Fruit fly (Drosophila melanogaster) whole organism, prepupa: ENCODE measurements around the gene Cyp312a1.

Experiments
- CG10631 ChIP-seq: fragments of 200-800 bp; sonication (Bioruptor generic); optimal IDR thresholded peaks from 2 replicates; lab custom pipeline; 2016; ENCODE audit warnings: missing biosample characterization, missing genetic modification characterization
- CG11294 ChIP-seq: fragments of 200-800 bp; sonication (Bioruptor generic); IDR thresholded peaks from 2 replicates; pipeline ENCODE4 v1.3.6; 2022; ENCODE audit warnings: missing biosample characterization, missing genetic modification characterization
- CG11762 ChIP-seq: fragments of 200-800 bp; sonication (Bioruptor generic); optimal IDR thresholded peaks from 3 replicates; lab custom pipeline; 2016; ENCODE audit warnings: missing biosample characterization, missing genetic modification characterization; ENCODE audit not compliant: insufficient read depth
- CG11902 ChIP-seq: fragments of 200-800 bp; sonication (Bioruptor generic); optimal IDR thresholded peaks from 3 replicates; lab custom pipeline; 2016; ENCODE audit warnings: missing biosample characterization, missing genetic modification characterization
- CG15336 ChIP-seq: fragments of 200-800 bp; sonication (Bioruptor generic); IDR thresholded peaks from 2 replicates; pipeline ENCODE4 v1.3.6; 2022; ENCODE audit warnings: missing biosample characterization, missing genetic modification characterization
- CG16779 ChIP-seq: fragments of 200-800 bp; sonication (Bioruptor generic); optimal IDR thresholded peaks from 3 replicates; lab custom pipeline; 2017; ENCODE audit warnings: missing biosample characterization, mild to moderate bottlenecking, missing genetic modification characterization
- CG3032 ChIP-seq: fragments of 200-800 bp; optimal IDR thresholded peaks from 2 replicates; lab custom pipeline; 2019; ENCODE audit warnings: missing biosample characterization, mild to moderate bottlenecking, missing genetic modification characterization, moderate library complexity
- CG31627 ChIP-seq: fragments of 200-800 bp; sonication (Bioruptor generic); optimal IDR thresholded peaks from 3 replicates; lab custom pipeline; 2016; ENCODE audit warnings: missing biosample characterization, missing genetic modification characterization
- CG32006 ChIP-seq: fragments of 200-800 bp; sonication (Bioruptor generic); optimal IDR thresholded peaks from 3 replicates; lab custom pipeline; 2017; ENCODE audit warnings: missing biosample characterization, mild to moderate bottlenecking, missing genetic modification characterization
- CG3919 ChIP-seq: fragments of 200-800 bp; sonication (Bioruptor generic); optimal IDR thresholded peaks from 3 replicates; lab custom pipeline; 2016; ENCODE audit warnings: missing biosample characterization, missing genetic modification characterization
- CG4318 ChIP-seq: fragments of 200-800 bp; sonication (Bioruptor generic); optimal IDR thresholded peaks from 3 replicates; lab custom pipeline; 2017; ENCODE audit warnings: missing biosample characterization, mild to moderate bottlenecking, missing genetic modification characterization
- CG6163 ChIP-seq: fragments of 200-800 bp; sonication (Bioruptor generic); IDR thresholded peaks from 3 replicates; pipeline ENCODE4 v1.3.6; 2022; ENCODE audit warnings: missing biosample characterization, missing genetic modification characterization
- CG6276 ChIP-seq: fragments of 200-800 bp; sonication (Bioruptor generic); optimal IDR thresholded peaks from 2 replicates; lab custom pipeline; 2017; ENCODE audit warnings: missing biosample characterization, mild to moderate bottlenecking, missing genetic modification characterization
- CG6792 ChIP-seq: fragments of 200-800 bp; sonication (Bioruptor generic); optimal IDR thresholded peaks from 3 replicates; lab custom pipeline; 2016; ENCODE audit warnings: missing biosample characterization, missing genetic modification characterization
- CG6808 ChIP-seq: fragments of 200-800 bp; sonication (Bioruptor generic); optimal IDR thresholded peaks from 3 replicates; lab custom pipeline; 2017; ENCODE audit warnings: missing biosample characterization, missing genetic modification characterization, mild to moderate bottlenecking, moderate library complexity, missing genetic modification reagents
- CG7368 ChIP-seq: fragments of 200-800 bp; sonication (Bioruptor generic); optimal IDR thresholded peaks from 3 replicates; lab custom pipeline; 2016; ENCODE audit warnings: missing biosample characterization, missing genetic modification characterization
- CG8119 ChIP-seq: fragments of 200-800 bp; sonication (Bioruptor generic); IDR thresholded peaks from 3 replicates; pipeline ENCODE4 v1.3.6; 2022; ENCODE audit warnings: missing biosample characterization, missing genetic modification characterization
- CG8319 ChIP-seq: fragments of 200-800 bp; sonication (Bioruptor generic); optimal IDR thresholded peaks from 3 replicates; lab custom pipeline; 2016; ENCODE audit warnings: missing biosample characterization, missing genetic modification characterization
- CG8632 ChIP-seq: fragments of 200-800 bp; sonication (Bioruptor generic); optimal IDR thresholded peaks from 3 replicates; lab custom pipeline; 2016; ENCODE audit warnings: missing biosample characterization, missing genetic modification characterization
- Eip78C ChIP-seq: fragments of 200-800 bp; sonication (Bioruptor generic); peaks from one replicate; lab custom pipeline; 2016; ENCODE audit warnings: missing biosample characterization, missing genetic modification characterization
- Eip93F ChIP-seq: fragments of 200-800 bp; sonication (Bioruptor generic); optimal IDR thresholded peaks from 2 replicates; lab custom pipeline; 2016; ENCODE audit warnings: missing biosample characterization, mild to moderate bottlenecking, missing genetic modification characterization
- Ets21C ChIP-seq: fragments of 200-800 bp; sonication (Bioruptor generic); optimal IDR thresholded peaks from 3 replicates; lab custom pipeline; 2016; ENCODE audit warnings: missing biosample characterization, missing genetic modification characterization
- Ets96B ChIP-seq: fragments of 200-800 bp; optimal IDR thresholded peaks from 2 replicates; lab custom pipeline; 2019; ENCODE audit warnings: missing biosample characterization, mild to moderate bottlenecking, missing genetic modification characterization, moderate library complexity
- Hr39 ChIP-seq: fragments of 200-800 bp; sonication (Bioruptor generic); optimal IDR thresholded peaks from 2 replicates; lab custom pipeline; 2016; ENCODE audit warnings: missing biosample characterization, missing genetic modification characterization
- Hr4 ChIP-seq: fragments of 200-800 bp; sonication (Bioruptor generic); optimal IDR thresholded peaks from 3 replicates; lab custom pipeline; 2016; ENCODE audit warnings: missing biosample characterization, missing genetic modification characterization
- Lpt ChIP-seq: fragments of 200-800 bp; sonication (Bioruptor generic); optimal IDR thresholded peaks from 3 replicates; lab custom pipeline; 2016; ENCODE audit warnings: missing biosample characterization, missing genetic modification characterization
- Met ChIP-seq: fragments of 200-800 bp; sonication (Bioruptor generic); optimal IDR thresholded peaks from 3 replicates; lab custom pipeline; 2016; ENCODE audit warnings: missing biosample characterization, missing genetic modification characterization
- OdsH ChIP-seq: fragments of 200-800 bp; sonication (Bioruptor generic); optimal IDR thresholded peaks from 3 replicates; lab custom pipeline; 2016; ENCODE audit warnings: missing biosample characterization, missing genetic modification characterization
- Smox ChIP-seq: fragments of 200-800 bp; sonication (Bioruptor generic); optimal IDR thresholded peaks from 3 replicates; lab custom pipeline; 2016; ENCODE audit warnings: missing biosample characterization, missing genetic modification characterization
- Sox102F ChIP-seq: fragments of 200-800 bp; sonication (Bioruptor generic); optimal IDR thresholded peaks from 2 replicates; lab custom pipeline; 2016; ENCODE audit warnings: missing biosample characterization, mild to moderate bottlenecking, missing genetic modification characterization
- Sox14 ChIP-seq: fragments of 200-800 bp; sonication (Bioruptor generic); optimal IDR thresholded peaks from 3 replicates; lab custom pipeline; 2016; ENCODE audit warnings: missing biosample characterization, missing genetic modification characterization
- Sox15 ChIP-seq: fragments of 200-800 bp; sonication (Bioruptor generic); optimal IDR thresholded peaks from 3 replicates; lab custom pipeline; 2016; ENCODE audit warnings: missing biosample characterization, missing genetic modification characterization
- achi ChIP-seq: fragments of 200-800 bp; sonication (Bioruptor generic); optimal IDR thresholded peaks from 3 replicates; lab custom pipeline; 2016; ENCODE audit warnings: missing biosample characterization, missing genetic modification characterization
- dac ChIP-seq: fragments of 200-800 bp; sonication (Bioruptor generic); optimal IDR thresholded peaks from 2 replicates; lab custom pipeline; 2017; ENCODE audit warnings: missing biosample characterization, mild to moderate bottlenecking, missing genetic modification characterization
- eg ChIP-seq: fragments of 200-800 bp; sonication (Bioruptor generic); IDR thresholded peaks from 3 replicates; pipeline ENCODE4 v1.3.6; 2022; ENCODE audit warnings: missing biosample characterization, missing genetic modification characterization
- esn ChIP-seq: fragments of 200-800 bp; sonication (Bioruptor generic); optimal IDR thresholded peaks from 2 replicates; lab custom pipeline; 2016; ENCODE audit warnings: missing biosample characterization, mild to moderate bottlenecking, missing genetic modification characterization, moderate library complexity
- fd59A ChIP-seq: fragments of 200-800 bp; sonication (Bioruptor generic); optimal IDR thresholded peaks from 2 replicates; lab custom pipeline; 2017; ENCODE audit warnings: missing biosample characterization, mild to moderate bottlenecking, missing genetic modification characterization, missing genetic modification reagents
- fkh ChIP-seq: fragments of 200-800 bp; sonication (Bioruptor generic); optimal IDR thresholded peaks from 3 replicates; lab custom pipeline; 2017; ENCODE audit warnings: missing biosample characterization, mild to moderate bottlenecking, missing genetic modification characterization, moderate library complexity
- lz ChIP-seq: fragments of 200-800 bp; sonication (Bioruptor generic); optimal IDR thresholded peaks from 3 replicates; lab custom pipeline; 2016; ENCODE audit warnings: missing biosample characterization, missing genetic modification characterization
- net ChIP-seq: fragments of 200-800 bp; sonication (Bioruptor generic); optimal IDR thresholded peaks from 3 replicates; lab custom pipeline; 2016; ENCODE audit warnings: missing biosample characterization, missing genetic modification characterization
- pdm3 ChIP-seq: fragments of 200-800 bp; sonication (Bioruptor generic); optimal IDR thresholded peaks from 3 replicates; lab custom pipeline; 2016; ENCODE audit warnings: missing biosample characterization, missing genetic modification characterization
- salr ChIP-seq, 2 experiments: fragments of 200-800 bp; sonication (Bioruptor generic); optimal IDR thresholded peaks; 3 replicates each; lab custom pipeline; 2016 to 2018; ENCODE audit warnings: missing biosample characterization in 2 of 2, missing genetic modification characterization in 2 of 2, mild to moderate bottlenecking in 1 of 2
- spab ChIP-seq: fragments of 200-800 bp; sonication (Bioruptor generic); optimal IDR thresholded peaks from 2 replicates; lab custom pipeline; 2017; ENCODE audit warnings: missing biosample characterization, mild to moderate bottlenecking, missing genetic modification characterization, missing genetic modification reagents
- ss ChIP-seq, 2 experiments: fragments of 200-800 bp; sonication (Bioruptor generic); optimal IDR thresholded peaks; 2 replicates in 1 of 2; 3 replicates in 1 of 2; lab custom pipeline; 2017 to 2018; ENCODE audit warnings: mild to moderate bottlenecking in 2 of 2, missing biosample characterization in 2 of 2, missing genetic modification characterization in 2 of 2, moderate library complexity in 1 of 2
- svp ChIP-seq: fragments of 200-800 bp; sonication (Bioruptor generic); peaks from one replicate; lab custom pipeline; 2016; ENCODE audit warnings: missing biosample characterization, missing genetic modification characterization
- vri ChIP-seq: fragments of 200-800 bp; sonication (Bioruptor generic); optimal IDR thresholded peaks from 3 replicates; lab custom pipeline; 2016; ENCODE audit warnings: missing biosample characterization, mild to moderate bottlenecking, missing genetic modification characterization

The Cyp312a1 gene

dm6 chr3L:18132589-18132988 lies at the start of gene Cyp312a1:
Gene Cyp312a1 (minus strand): TSS chr3L:18132689.
- TF ChIP-seq CG7368 (no peak), CG32006 (GFP tag; lab: Kevin White, UChicago) (no peak), CG11762 (GFP tag; lab: Kevin White, UChicago) (no peak), ss (GFP tag; optimal IDR thresholded peaks at IDR 0.05; lab: Kevin White, UChicago) (no peak), fd59A (GFP tag; lab: Kevin White, UChicago) (no peak), CG4318 (GFP tag; lab: Kevin White, UChicago) (no peak), Smox (no peak), Lpt (GFP tag; lab: Kevin White, UChicago) (no peak), CG15336 (GFP tag; lab: Robert Waterston, UW) (no peak), CG6808 (no peak), lz (GFP tag; lab: Kevin White, UChicago) (no peak), Sox14 (no peak), svp (no peak)
- TF ChIP-seq, all 60 proteins: peak for 0

- TF ChIP-seq achi (GFP tag; lab: Kevin White, UChicago) (no peak), CG8119 (GFP tag; lab: Robert Waterston, UW) (no peak), CG6163 (GFP tag; lab: Robert Waterston, UW) (0 out of 3 replicates have a peak, but pooled peaks have one; percentile 17), esn (GFP tag; lab: Kevin White, UChicago) (no peak), Eip78C (GFP tag; lab: Kevin White, UChicago) (peak; percentile 37), Met (GFP tag; lab: Kevin White, UChicago) (no peak)
- TF ChIP-seq, all 60 proteins: peak for 2
Measured at dm6 chr3L:18181900-18182299, 49.4 kb upstream of the Cyp312a1 start.

dm6 chr3L:18179564-18180201 lies 47.2 kb upstream of the Cyp312a1 start:
- TF ChIP-seq CG6792: no peak
- no peak for TF ChIP-seq Ets21C (GFP tag; lab: Kevin White, UChicago)
- TF ChIP-seq CG8319 (GFP tag; lab: Kevin White, UChicago): no peak
- TF ChIP-seq CG11294 (GFP tag; lab: Robert Waterston, UW): no peak
- no peak for TF ChIP-seq OdsH (GFP tag; lab: Kevin White, UChicago)
- TF ChIP-seq CG6276 (GFP tag; lab: Kevin White, UChicago): peak; percentile 2
- no peak for TF ChIP-seq CG3919 (GFP tag; lab: Kevin White, UChicago)
- no peak for TF ChIP-seq pdm3
- TF ChIP-seq CG8632 (GFP tag; lab: Kevin White, UChicago): no peak
- TF ChIP-seq Lpt (GFP tag; lab: Kevin White, UChicago): no peak
- TF ChIP-seq spab (GFP tag; lab: Kevin White, UChicago): no peak
- no peak for TF ChIP-seq vri (GFP tag; lab: Kevin White, UChicago)
- 0 out of 3 replicates have a peak, but pooled peaks have one; percentile 19 for TF ChIP-seq eg (GFP tag; lab: Robert Waterston, UW)
- TF ChIP-seq CG15336 (GFP tag; lab: Robert Waterston, UW): no peak
- no peak for TF ChIP-seq Sox15 (GFP tag; lab: Kevin White, UChicago)
- no peak for TF ChIP-seq Sox102F (GFP tag; lab: Kevin White, UChicago)
- TF ChIP-seq CG31627 (GFP tag; lab: Kevin White, UChicago): no peak
- TF ChIP-seq Hr4 (GFP tag; lab: Kevin White, UChicago): no peak
- no peak for TF ChIP-seq net (GFP tag; lab: Kevin White, UChicago)
- TF ChIP-seq Hr39 (GFP tag; lab: Kevin White, UChicago): no peak
- TF ChIP-seq CG4318 (GFP tag; lab: Kevin White, UChicago): no peak
- no peak for TF ChIP-seq CG32006 (GFP tag; lab: Kevin White, UChicago)
- peak; percentile 16 for TF ChIP-seq Eip78C (GFP tag; lab: Kevin White, UChicago)
- no peak for TF ChIP-seq fd59A (GFP tag; lab: Kevin White, UChicago)
- TF ChIP-seq salr (GFP tag; optimal IDR thresholded peaks at IDR 0.05; lab: Kevin White, UChicago): no peak
- no peak for TF ChIP-seq CG16779 (tag; lab: Kevin White, UChicago)
- no peak for TF ChIP-seq CG10631 (GFP tag; lab: Kevin White, UChicago)
- TF ChIP-seq CG3032 (tag; lab: Kevin White, UChicago): no peak
- no peak for TF ChIP-seq CG11902 (GFP tag; lab: Kevin White, UChicago)
- no peak for TF ChIP-seq Eip93F
- peak; percentile 82 for TF ChIP-seq fkh
- no peak for TF ChIP-seq Ets96B (tag; lab: Kevin White, UChicago)
- no peak for TF ChIP-seq dac (GFP tag; lab: Kevin White, UChicago)
